Fruit fly (Drosophila melanogaster) whole organism, adult: ENCODE measurements around the gene CG6231.
A peak's percentile ranks its signal among the peaks of the same experiment; 100 is the strongest.

Experiments
- CG11617 ChIP-seq: fragments of 200-800 bp; sonication (Bioruptor generic); optimal IDR thresholded peaks from 2 replicates; lab custom pipeline; 2017; ENCODE audit warnings: mild to moderate bottlenecking, missing biosample characterization, missing genetic modification reagents, missing genetic modification characterization
- CG12768 ChIP-seq: fragments of 200-800 bp; sonication (Bioruptor generic); optimal IDR thresholded peaks from 2 replicates; lab custom pipeline; 2017; ENCODE audit warnings: missing biosample characterization, missing genetic modification characterization, mild to moderate bottlenecking, moderate library complexity, missing genetic modification reagents
- CG14711 ChIP-seq: fragments of 200-800 bp; sonication (Bioruptor generic); optimal IDR thresholded peaks from 2 replicates; lab custom pipeline; 2018; ENCODE audit warnings: missing biosample characterization, mild to moderate bottlenecking, missing genetic modification characterization, moderate library complexity
- CG1620 ChIP-seq: fragments of 200-800 bp; sonication (Bioruptor generic); optimal IDR thresholded peaks from 2 replicates; lab custom pipeline; 2016; ENCODE audit warnings: missing biosample characterization, missing genetic modification characterization
- CG33017 ChIP-seq: fragments of 200-800 bp; sonication (Bioruptor generic); optimal IDR thresholded peaks from 2 replicates; lab custom pipeline; 2018; ENCODE audit warnings: missing biosample characterization, mild to moderate bottlenecking, missing genetic modification characterization, moderate library complexity
- CG5204 ChIP-seq: fragments of 200-800 bp; sonication (Bioruptor generic); optimal IDR thresholded peaks from 2 replicates; lab custom pipeline; 2016; ENCODE audit warnings: missing biosample characterization, missing genetic modification characterization
- CG7045 ChIP-seq: fragments of 200-800 bp; sonication (Bioruptor generic); optimal IDR thresholded peaks from 2 replicates; lab custom pipeline; 2017; ENCODE audit warnings: missing biosample characterization, mild to moderate bottlenecking, missing genetic modification characterization
- CG7101 ChIP-seq: fragments of 200-800 bp; sonication (Bioruptor generic); optimal IDR thresholded peaks from 2 replicates; lab custom pipeline; 2018; ENCODE audit warnings: missing biosample characterization, mild to moderate bottlenecking, missing genetic modification characterization, moderate library complexity
- Clk ChIP-seq: fragments of 200-800 bp; sonication (Bioruptor generic); optimal IDR thresholded peaks from 2 replicates; lab custom pipeline; 2017; ENCODE audit warnings: missing biosample characterization, missing genetic modification characterization
- Crg-1 ChIP-seq: fragments of 200-800 bp; sonication (Bioruptor generic); optimal IDR thresholded peaks from 2 replicates; lab custom pipeline; 2016; ENCODE audit warnings: missing biosample characterization, missing genetic modification characterization
- Hr96 ChIP-seq: fragments of 200-800 bp; sonication (Bioruptor generic); optimal IDR thresholded peaks from 2 replicates; lab custom pipeline; 2016; ENCODE audit warnings: missing biosample characterization, missing genetic modification characterization
- Mnt ChIP-seq: fragments of 200-800 bp; sonication (Bioruptor generic); optimal IDR thresholded peaks from 2 replicates; lab custom pipeline; 2016; ENCODE audit warnings: missing biosample characterization, mild to moderate bottlenecking, missing genetic modification characterization
- bab1 ChIP-seq: fragments of 200-800 bp; sonication (Bioruptor generic); optimal IDR thresholded peaks from 3 replicates; lab custom pipeline; 2019; ENCODE audit warnings: missing biosample characterization, mild to moderate bottlenecking, missing genetic modification characterization, moderate library complexity
- cic ChIP-seq: fragments of 200-800 bp; sonication (Bioruptor generic); optimal IDR thresholded peaks from 2 replicates; lab custom pipeline; 2017; ENCODE audit warnings: missing biosample characterization, mild to moderate bottlenecking, missing genetic modification characterization, moderate library complexity
- cnc ChIP-seq, 2 experiments: fragments of >200 bp; optimal IDR thresholded peaks; 2 replicates each; lab custom pipeline; 2017
- kay ChIP-seq: fragments of 200-800 bp; sonication (Bioruptor generic); peaks from one replicate; lab custom pipeline; 2016; ENCODE audit warnings: missing biosample characterization, missing genetic modification characterization, borderline replicate concordance
- ovo ChIP-seq: fragments of 200-800 bp; sonication (Bioruptor generic); optimal IDR thresholded peaks from 2 replicates; lab custom pipeline; 2016; ENCODE audit warnings: missing biosample characterization, missing genetic modification characterization
- pad ChIP-seq: fragments of 200-800 bp; sonication (Bioruptor generic); optimal IDR thresholded peaks from 3 replicates; lab custom pipeline; 2017; ENCODE audit warnings: missing biosample characterization, missing genetic modification characterization, mild to moderate bottlenecking, moderate library complexity, missing genetic modification reagents
- tj ChIP-seq: fragments of 200-800 bp; sonication (Bioruptor generic); optimal IDR thresholded peaks from 3 replicates; lab custom pipeline; 2017; ENCODE audit warnings: missing biosample characterization, mild to moderate bottlenecking, missing genetic modification characterization, moderate library complexity
- toe ChIP-seq: fragments of 200-800 bp; sonication (Bioruptor generic); optimal IDR thresholded peaks from 2 replicates; lab custom pipeline; 2016; ENCODE audit warnings: missing biosample characterization, missing genetic modification characterization

CG6231 gene

dm6 chr3R:19598855-19599254, 33.7 kb downstream of the CG6231 start, which contains the start of gene Cpr92A:
TSS of gene Cpr92A (minus strand) at chr3R:19598955.
- TF ChIP-seq Mnt (no peak), Hr96 (GFP tag; lab: Kevin White, UChicago) (no peak), pad (GFP tag; lab: Kevin White, UChicago) (no peak), CG33017 (no peak), cic (no peak), ovo (no peak), CG7101 (no peak), toe (GFP tag; lab: Kevin White, UChicago) (no peak)

- TF ChIP-seq CG7045 (no peak), CG11617 (GFP tag; lab: Kevin White, UChicago) (no peak), pad (GFP tag; lab: Kevin White, UChicago) (no peak), CG1620 (no peak), ovo (no peak), CG12768 (GFP tag; lab: Kevin White, UChicago) (no peak), cnc (optimal IDR thresholded peaks at IDR 0.05; lab: Kevin White, UChicago) (no peak), tj (GFP tag; lab: Kevin White, UChicago) (no peak), Clk (GFP tag; lab: Kevin White, UChicago) (no peak), Hr96 (GFP tag; lab: Kevin White, UChicago) (no peak), bab1 (GFP tag; lab: Kevin White, UChicago) (no peak)
Observed at dm6 chr3R:19587652-19588051, 44.9 kb downstream of the CG6231 start.

- TF ChIP-seq CG14711 (tag; lab: Kevin White, UChicago) (no peak), Mnt (no peak), cic (no peak), CG1620 (no peak), tj (GFP tag; lab: Kevin White, UChicago) (no peak), CG7045 (no peak), toe (GFP tag; lab: Kevin White, UChicago) (no peak), ovo (no peak), CG5204 (GFP tag; lab: Kevin White, UChicago) (no peak), cnc (optimal IDR thresholded peaks at IDR 0.05; lab: Kevin White, UChicago) (no peak), CG33017 (no peak), CG11617 (GFP tag; lab: Kevin White, UChicago) (no peak), Crg-1 (GFP tag; lab: Kevin White, UChicago) (no peak), Clk (GFP tag; lab: Kevin White, UChicago) (no peak), CG12768 (GFP tag; lab: Kevin White, UChicago) (no peak), Hr96 (GFP tag; lab: Kevin White, UChicago) (no peak), bab1 (GFP tag; lab: Kevin White, UChicago) (no peak), kay (GFP tag; lab: Kevin White, UChicago) (no peak)
Observed at dm6 chr3R:19586319-19586718, 46.2 kb downstream of the CG6231 start.

dm6 chr3R:19584818-19585217, 47.7 kb downstream of the CG6231 start:
- TF ChIP-seq CG11617 (GFP tag; lab: Kevin White, UChicago) = no peak
- no peak for TF ChIP-seq pad (GFP tag; lab: Kevin White, UChicago)
- no peak for TF ChIP-seq CG12768 (GFP tag; lab: Kevin White, UChicago)
- TF ChIP-seq cnc (optimal IDR thresholded peaks at IDR 0.05; lab: Kevin White, UChicago) = no peak
- no peak for TF ChIP-seq toe (GFP tag; lab: Kevin White, UChicago)
- TF ChIP-seq cic = no peak
- no peak for TF ChIP-seq CG14711 (tag; lab: Kevin White, UChicago)
- no peak for TF ChIP-seq CG7101
- TF ChIP-seq CG5204 (GFP tag; lab: Kevin White, UChicago) = no peak

dm6 chr3R:19583311-19583710, 49.2 kb downstream of the CG6231 start:
- peak; percentile 29 for TF ChIP-seq kay (GFP tag; lab: Kevin White, UChicago)
- no peak for TF ChIP-seq toe (GFP tag; lab: Kevin White, UChicago)

- TF ChIP-seq CG33017 (no peak), CG5204 (GFP tag; lab: Kevin White, UChicago) (no peak), toe (GFP tag; lab: Kevin White, UChicago) (no peak), Mnt (no peak), CG11617 (GFP tag; lab: Kevin White, UChicago) (no peak)
Observed at dm6 chr3R:19581829-19582228, 50.7 kb downstream of the CG6231 start.

dm6 chr3R:19571938-19572337, 60.6 kb downstream of the CG6231 start:
- TF ChIP-seq CG11617 (GFP tag; lab: Kevin White, UChicago) = no peak
- peak; percentile 88 for TF ChIP-seq tj (GFP tag; lab: Kevin White, UChicago)

dm6 chr3R:19571195-19571594, 61.3 kb downstream of the CG6231 start:
- peak; percentile 24 for TF ChIP-seq CG5204 (GFP tag; lab: Kevin White, UChicago)
- TF ChIP-seq CG33017 = peak; percentile 34
- TF ChIP-seq CG7101 = peak; percentile 18
- TF ChIP-seq CG12768 (GFP tag; lab: Kevin White, UChicago) = no peak
- TF ChIP-seq tj (GFP tag; lab: Kevin White, UChicago) = no peak
